Fruit fly (Drosophila melanogaster): Measurements from ENCODE around the gene CG11878.

The CG11878 gene

DNA sequence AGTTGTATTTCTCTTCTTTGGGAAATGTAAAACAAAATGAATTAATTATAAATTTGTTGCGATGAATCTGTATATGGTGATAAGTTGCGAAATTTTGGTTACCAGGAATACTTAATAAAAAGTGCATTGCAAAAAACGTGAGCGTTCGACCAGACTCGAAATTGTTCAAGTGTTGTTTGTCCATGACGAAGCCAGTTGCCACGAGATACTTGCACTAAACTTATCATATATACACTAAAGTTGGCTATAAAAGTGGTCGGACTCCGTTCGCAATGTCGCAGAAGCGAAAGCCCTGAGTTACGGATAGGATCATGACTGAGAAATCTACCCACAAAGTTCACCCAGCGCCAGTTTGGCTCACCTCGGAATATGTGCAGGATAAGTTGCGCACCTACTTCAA, at the start of gene CG11878:
Gene CG11878 (plus strand): TSS at position 301 of the 400 bp plus-strand sequence.
- no peak for TF ChIP-seq CG8478 (optimal IDR thresholded peaks at IDR 0.05)
- no peak for TF ChIP-seq EcR (GFP tag; optimal IDR thresholded peaks at IDR 0.05)
- no peak for TF ChIP-seq psq (optimal IDR thresholded peaks at IDR 0.05)
- no peak for TF ChIP-seq pan (optimal IDR thresholded peaks at IDR 0.05)
- TF ChIP-seq Dll (optimal IDR thresholded peaks at IDR 0.05), result no peak
- TF ChIP-seq usp (GFP tag; optimal IDR thresholded peaks at IDR 0.05), result no peak

DNA sequence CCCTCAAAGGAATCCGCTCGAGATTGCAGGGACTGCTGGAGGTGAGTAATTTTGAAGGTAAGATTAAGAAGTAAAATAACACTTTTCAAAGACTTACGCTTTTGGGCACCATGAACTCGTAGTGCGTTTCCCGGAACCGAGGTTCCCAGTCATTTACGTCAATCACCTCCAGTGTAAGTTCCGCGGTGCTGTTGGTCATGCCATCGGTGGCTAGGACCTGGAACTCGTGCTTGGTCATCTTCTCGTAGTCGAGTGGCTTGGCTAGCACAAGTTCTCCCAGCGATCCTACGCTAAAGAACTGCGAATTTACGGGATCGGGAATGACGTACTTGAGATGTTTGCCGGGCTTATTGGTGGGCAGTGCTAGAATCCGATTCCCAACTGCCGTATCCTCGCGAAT, 48.2 kb upstream of the CG11878 start:
- TF ChIP-seq Dll (optimal IDR thresholded peaks at IDR 0.05), result no peak
- TF ChIP-seq psq (optimal IDR thresholded peaks at IDR 0.05), result no peak
- no peak for TF ChIP-seq pan (optimal IDR thresholded peaks at IDR 0.05)
- no peak for TF ChIP-seq usp (GFP tag; optimal IDR thresholded peaks at IDR 0.05)
- no peak for TF ChIP-seq EcR (GFP tag; optimal IDR thresholded peaks at IDR 0.05)
- TF ChIP-seq CG8478 (optimal IDR thresholded peaks at IDR 0.05), result no peak

DNA sequence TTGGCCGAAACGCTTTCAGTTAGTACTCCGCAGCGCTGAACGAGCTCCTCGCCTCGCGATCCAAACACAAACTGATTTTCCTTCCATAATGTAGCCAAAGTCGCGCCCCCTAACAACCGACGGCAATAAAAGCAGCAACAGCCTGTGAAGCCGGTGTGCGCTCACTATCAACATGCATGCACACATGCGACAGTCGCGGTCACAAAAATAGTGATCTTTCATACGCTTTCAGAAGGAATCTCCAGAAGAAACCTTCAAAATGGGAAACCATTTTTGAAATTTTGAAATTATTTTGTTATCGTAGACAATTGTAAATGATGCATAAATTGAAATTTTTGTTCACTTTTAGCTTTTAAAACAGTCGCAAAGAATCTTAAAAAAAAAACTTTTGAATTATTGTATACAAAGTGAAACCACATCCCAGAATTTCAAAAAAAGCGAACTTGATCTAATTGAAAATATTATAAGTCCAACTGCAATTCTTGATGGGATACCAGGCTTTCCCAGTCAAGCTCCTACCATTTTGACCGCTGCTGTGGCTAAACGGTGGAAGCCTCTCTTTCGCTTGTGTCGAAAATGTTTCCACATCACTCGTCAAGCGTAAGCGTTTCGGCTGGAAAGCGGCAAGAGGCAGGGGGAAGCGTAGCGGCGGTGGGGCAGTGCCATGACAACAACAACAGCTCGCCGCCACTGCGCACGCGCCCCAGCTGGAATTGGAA, 41.2 kb upstream of the CG11878 start, which contains the start of gene Cad96Cb:
Gene Cad96Cb (minus strand): TSS at position 51 of the 719 bp plus-strand sequence.
- TF ChIP-seq CG8478 (optimal IDR thresholded peaks at IDR 0.05), result no peak
- TF ChIP-seq Dll (optimal IDR thresholded peaks at IDR 0.05), result no peak
- no peak for TF ChIP-seq usp (GFP tag; optimal IDR thresholded peaks at IDR 0.05)
- no peak for TF ChIP-seq EcR (GFP tag; optimal IDR thresholded peaks at IDR 0.05)
- no peak for TF ChIP-seq pan (optimal IDR thresholded peaks at IDR 0.05)
- TF ChIP-seq psq (optimal IDR thresholded peaks at IDR 0.05), result no peak

DNA sequence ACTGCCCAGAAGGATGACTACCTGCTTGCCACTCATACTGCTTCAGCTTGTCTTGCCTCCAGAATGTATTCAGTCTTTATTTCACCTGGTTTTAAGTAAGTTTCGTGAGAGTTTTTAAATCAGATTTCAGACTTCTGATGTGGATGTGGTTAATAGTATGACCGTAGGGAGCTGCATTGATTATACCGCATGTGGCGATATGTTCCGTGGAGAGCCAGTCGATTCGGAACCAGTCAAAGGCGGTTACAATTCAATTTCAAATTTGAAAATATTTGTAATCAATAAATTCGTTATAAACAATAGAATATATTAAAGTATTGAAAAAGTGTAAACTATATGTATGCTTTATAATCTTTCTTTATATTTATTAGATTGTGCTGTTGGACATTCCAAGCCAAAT, 38.3 kb upstream of the CG11878 start, which contains the start of gene Sil1:
Gene Sil1 (minus strand): TSS at position 168 of the 400 bp plus-strand sequence.
- no peak for TF ChIP-seq usp (GFP tag; optimal IDR thresholded peaks at IDR 0.05)
- no peak for TF ChIP-seq Dll (optimal IDR thresholded peaks at IDR 0.05)
- no peak for TF ChIP-seq CG8478 (optimal IDR thresholded peaks at IDR 0.05)
- TF ChIP-seq EcR (GFP tag; optimal IDR thresholded peaks at IDR 0.05), result no peak
- no peak for TF ChIP-seq psq (optimal IDR thresholded peaks at IDR 0.05)
- no peak for TF ChIP-seq pan (optimal IDR thresholded peaks at IDR 0.05)

DNA sequence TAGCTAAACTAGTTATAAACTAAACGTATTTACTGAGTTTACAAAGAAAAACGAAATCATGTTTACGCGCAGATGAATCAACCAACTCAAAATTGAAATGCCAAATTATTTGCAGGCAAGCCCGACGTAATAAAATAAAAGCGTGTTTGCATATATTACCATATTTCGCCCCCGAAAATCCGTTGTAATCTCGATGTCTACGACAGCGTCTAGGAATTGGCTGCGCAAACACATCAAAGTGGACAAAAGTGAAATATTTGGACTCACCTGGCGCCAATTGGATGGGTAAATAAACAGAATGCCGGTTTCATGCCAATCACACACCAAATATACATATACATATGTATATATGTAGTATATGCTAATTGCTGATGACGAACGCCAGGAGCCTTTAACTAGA, 37.5 kb upstream of the CG11878 start:
- TF ChIP-seq psq (optimal IDR thresholded peaks at IDR 0.05) (no peak), CG8478 (optimal IDR thresholded peaks at IDR 0.05) (no peak), Dll (optimal IDR thresholded peaks at IDR 0.05) (no peak), EcR (GFP tag; optimal IDR thresholded peaks at IDR 0.05) (no peak), usp (GFP tag; optimal IDR thresholded peaks at IDR 0.05) (no peak), pan (optimal IDR thresholded peaks at IDR 0.05) (no peak)

DNA sequence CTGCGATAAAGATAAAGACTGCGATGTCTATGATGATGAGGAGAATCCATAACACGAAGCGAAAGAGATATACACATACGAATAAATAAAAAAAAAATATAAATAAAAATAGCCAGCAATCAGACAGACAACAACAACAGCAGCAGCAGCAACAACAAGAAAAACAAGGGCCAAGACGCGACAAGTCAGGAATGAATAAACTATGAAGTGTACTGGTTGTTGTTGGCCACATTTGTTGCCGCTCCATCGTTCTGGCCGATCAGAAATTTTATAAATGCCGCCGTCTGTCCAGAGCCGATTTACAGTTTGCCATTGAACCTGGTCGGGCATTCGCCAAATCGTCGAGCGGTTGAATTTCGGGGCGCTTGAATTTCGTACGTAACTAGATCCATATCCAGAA, 36.3 kb upstream of the CG11878 start, which contains the start of gene Jhbp7:
Gene Jhbp7 (plus strand): TSS at position 301 of the 400 bp plus-strand sequence.
- TF ChIP-seq CG8478 (optimal IDR thresholded peaks at IDR 0.05) (no peak), usp (GFP tag; optimal IDR thresholded peaks at IDR 0.05) (no peak), Dll (optimal IDR thresholded peaks at IDR 0.05) (no peak), psq (optimal IDR thresholded peaks at IDR 0.05) (no peak), pan (optimal IDR thresholded peaks at IDR 0.05) (no peak)

DNA sequence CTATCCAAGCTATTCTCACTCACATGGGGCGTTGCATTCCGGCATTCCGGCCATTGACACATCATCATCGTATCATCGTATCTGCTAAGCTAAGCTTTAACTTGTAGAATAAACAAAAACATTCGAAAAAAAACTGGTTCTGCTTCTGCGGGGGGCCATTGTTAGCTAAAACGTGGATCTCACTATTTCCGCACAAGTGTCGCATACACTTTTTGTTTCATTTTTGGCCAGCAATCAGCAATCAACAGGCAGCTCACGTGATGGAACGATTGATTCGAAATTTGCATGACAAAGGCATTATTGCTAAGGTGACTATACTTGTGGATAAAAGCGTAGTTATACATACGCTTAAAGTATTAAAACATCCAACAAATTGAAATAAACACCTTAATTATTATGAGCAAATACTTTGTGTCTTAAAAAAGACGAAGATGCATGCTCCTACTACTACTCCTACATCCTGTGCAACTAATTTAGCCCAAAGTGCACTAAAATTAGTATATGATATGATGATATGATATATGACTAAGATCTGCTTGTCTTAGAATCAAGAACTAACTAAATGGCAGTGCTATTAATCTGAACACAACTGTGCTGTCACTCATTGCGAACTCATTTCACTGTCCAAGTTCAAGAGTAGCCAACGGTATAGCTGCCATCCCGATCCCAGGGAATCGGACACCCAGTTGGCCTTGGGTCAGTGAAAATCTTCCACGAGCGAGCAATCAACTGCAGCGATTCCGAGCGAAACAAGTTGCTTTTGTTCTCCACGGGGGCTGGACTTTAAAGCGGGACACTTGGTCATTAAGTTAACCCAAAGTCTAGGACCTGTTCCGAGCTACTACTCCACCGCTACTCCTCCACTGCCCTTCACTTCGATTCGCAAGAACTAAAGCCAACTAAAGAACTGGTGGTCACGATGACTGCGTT, 34.6 kb upstream of the CG11878 start:
- TF ChIP-seq EcR (GFP tag; optimal IDR thresholded peaks at IDR 0.05) (no peak), Dll (optimal IDR thresholded peaks at IDR 0.05) (no peak), usp (GFP tag; optimal IDR thresholded peaks at IDR 0.05) (no peak), CG8478 (optimal IDR thresholded peaks at IDR 0.05) (no peak), psq (optimal IDR thresholded peaks at IDR 0.05) (no peak), pan (optimal IDR thresholded peaks at IDR 0.05) (no peak)

DNA sequence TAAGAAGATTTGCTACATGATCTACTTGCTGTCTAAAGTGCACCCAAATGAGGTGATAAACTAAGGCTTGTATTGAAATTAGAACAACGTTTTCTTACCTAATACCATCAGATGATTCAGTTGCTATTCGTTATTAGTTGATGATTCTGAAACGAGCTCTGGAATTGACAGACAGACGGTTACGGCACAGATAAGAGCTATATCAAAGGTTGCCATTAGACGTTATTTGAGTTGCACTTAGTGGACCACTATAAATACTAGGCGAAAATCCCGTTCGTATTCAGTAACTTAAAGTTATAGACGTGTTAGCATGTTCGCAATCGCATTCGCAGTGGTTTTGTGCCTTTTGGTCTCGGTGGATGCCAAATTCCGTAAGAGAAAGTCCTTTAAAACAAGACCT, 33.8 kb upstream of the CG11878 start, which contains the start of gene to:
Gene to (plus strand): TSS at position 301 of the 400 bp plus-strand sequence.
- TF ChIP-seq EcR (GFP tag; optimal IDR thresholded peaks at IDR 0.05), result no peak
- no peak for TF ChIP-seq pan (optimal IDR thresholded peaks at IDR 0.05)
- TF ChIP-seq CG8478 (optimal IDR thresholded peaks at IDR 0.05), result no peak
- no peak for TF ChIP-seq usp (GFP tag; optimal IDR thresholded peaks at IDR 0.05)
- TF ChIP-seq Dll (optimal IDR thresholded peaks at IDR 0.05), result no peak
- no peak for TF ChIP-seq psq (optimal IDR thresholded peaks at IDR 0.05)

DNA sequence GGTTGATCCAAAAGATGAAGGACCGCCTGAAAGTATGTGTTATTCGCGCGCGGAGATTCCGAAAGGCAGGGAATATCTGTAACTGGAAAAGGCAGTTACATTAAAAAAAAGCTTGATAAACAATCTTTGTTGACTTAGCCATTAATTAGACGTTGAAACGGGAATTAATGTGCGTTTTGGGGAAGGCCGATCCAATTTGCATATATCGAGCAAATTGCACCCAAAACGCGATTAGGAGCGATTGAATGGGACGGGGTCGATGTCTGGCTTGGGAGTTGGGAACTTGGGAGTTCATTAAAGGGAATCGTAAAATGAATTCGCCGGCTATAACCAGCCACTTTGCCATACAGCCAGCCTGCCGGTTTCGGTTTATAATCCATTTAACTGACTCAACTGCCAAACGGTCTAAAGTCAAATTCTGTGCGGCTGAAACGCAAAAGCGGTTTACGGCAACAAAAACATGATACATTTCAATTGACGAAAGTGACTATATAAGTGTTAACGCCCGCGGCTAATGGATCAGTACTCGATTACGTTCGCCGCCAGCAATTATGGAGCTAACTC, 32.0 kb upstream of the CG11878 start, which contains the start of gene CG11854:
Gene CG11854 (plus strand): TSS at position 514 of the 564 bp plus-strand sequence.
- TF ChIP-seq EcR (GFP tag; optimal IDR thresholded peaks at IDR 0.05) (no peak), psq (optimal IDR thresholded peaks at IDR 0.05) (no peak), pan (optimal IDR thresholded peaks at IDR 0.05) (no peak), usp (GFP tag; optimal IDR thresholded peaks at IDR 0.05) (no peak), CG8478 (optimal IDR thresholded peaks at IDR 0.05) (no peak), Dll (optimal IDR thresholded peaks at IDR 0.05) (no peak)

DNA sequence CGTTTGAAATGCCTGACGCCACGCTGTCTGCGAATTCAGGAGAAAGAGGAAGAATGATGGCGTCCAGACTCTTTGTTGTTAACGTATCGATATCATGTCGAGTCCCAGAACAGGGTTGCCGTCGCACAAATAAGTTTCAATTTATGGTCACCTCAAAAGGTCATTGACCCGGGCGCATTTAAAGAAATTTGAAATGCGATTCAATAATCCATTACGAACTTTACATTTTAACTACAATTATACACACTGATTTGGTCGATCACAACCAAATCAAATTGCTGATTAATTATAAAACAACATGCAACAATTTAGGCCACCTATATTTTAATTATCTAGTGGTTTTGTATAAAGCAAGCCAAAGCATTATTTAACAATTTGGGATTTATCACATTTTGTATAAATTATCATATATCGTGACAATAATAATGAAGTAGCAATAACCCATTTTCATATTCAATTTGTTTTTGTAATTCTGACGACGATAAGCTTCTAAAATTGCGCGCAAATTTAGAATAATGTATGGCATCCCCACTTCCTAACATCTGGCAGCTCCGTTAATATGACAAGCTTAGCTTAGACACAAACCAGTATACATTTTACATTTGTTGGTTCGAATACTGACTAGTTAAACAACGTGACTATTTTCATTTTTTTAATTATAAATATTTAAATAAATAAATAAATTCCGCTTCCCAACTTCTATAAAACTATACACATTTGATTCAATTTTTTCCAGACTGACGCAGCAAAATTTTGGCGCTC, 28.4 kb upstream of the CG11878 start, which contains the start of gene bam:
Gene bam (minus strand): TSS at position 58 of the 762 bp plus-strand sequence.
- no peak for TF ChIP-seq EcR (GFP tag; optimal IDR thresholded peaks at IDR 0.05)
- no peak for TF ChIP-seq psq (optimal IDR thresholded peaks at IDR 0.05)
- TF ChIP-seq CG8478 (optimal IDR thresholded peaks at IDR 0.05), result no peak
- no peak for TF ChIP-seq pan (optimal IDR thresholded peaks at IDR 0.05)
- TF ChIP-seq usp (GFP tag; optimal IDR thresholded peaks at IDR 0.05), result no peak
- no peak for TF ChIP-seq Dll (optimal IDR thresholded peaks at IDR 0.05)

Measured in whole organism.